Fruit fly (Drosophila melanogaster) Kc167 (cell line): ENCODE data around the gene Top3alpha.

Source experiments
- Myc ChIP-seq: fragments of >200 bp; optimal IDR thresholded peaks from 2 replicates; lab custom pipeline; 2017; ENCODE audit warnings: missing external identifiers
- h ChIP-seq: fragments of >200 bp; optimal IDR thresholded peaks from 3 replicates; lab custom pipeline; 2018; ENCODE audit warnings: missing external identifiers
- insv ChIP-seq: fragments of >200 bp; optimal IDR thresholded peaks from 3 replicates; lab custom pipeline; 2018; ENCODE audit warnings: missing external identifiers
- psq ChIP-seq: fragments of >200 bp; optimal IDR thresholded peaks from 2 replicates; lab custom pipeline; 2017; ENCODE audit warnings: missing external identifiers
- ttk ChIP-seq: sonication (Bioruptor generic); optimal IDR thresholded peaks from 2 replicates; lab custom pipeline; 2017; ENCODE audit warnings: missing external identifiers

dm6 chr2L:19540307-19540706, 42.3 kb downstream of the Top3alpha start, which contains the start of gene CG13081:
- no peak for TF ChIP-seq psq (lab: Kevin White, UChicago)
- no peak for TF ChIP-seq ttk (lab: Kevin White, UChicago)
- TF ChIP-seq Myc (lab: Kevin White, UChicago) = no peak
- TF ChIP-seq h = no peak
- TF ChIP-seq insv = no peak
